Fruit fly (Drosophila melanogaster): ENCODE data around the gene CG2082.

DNA sequence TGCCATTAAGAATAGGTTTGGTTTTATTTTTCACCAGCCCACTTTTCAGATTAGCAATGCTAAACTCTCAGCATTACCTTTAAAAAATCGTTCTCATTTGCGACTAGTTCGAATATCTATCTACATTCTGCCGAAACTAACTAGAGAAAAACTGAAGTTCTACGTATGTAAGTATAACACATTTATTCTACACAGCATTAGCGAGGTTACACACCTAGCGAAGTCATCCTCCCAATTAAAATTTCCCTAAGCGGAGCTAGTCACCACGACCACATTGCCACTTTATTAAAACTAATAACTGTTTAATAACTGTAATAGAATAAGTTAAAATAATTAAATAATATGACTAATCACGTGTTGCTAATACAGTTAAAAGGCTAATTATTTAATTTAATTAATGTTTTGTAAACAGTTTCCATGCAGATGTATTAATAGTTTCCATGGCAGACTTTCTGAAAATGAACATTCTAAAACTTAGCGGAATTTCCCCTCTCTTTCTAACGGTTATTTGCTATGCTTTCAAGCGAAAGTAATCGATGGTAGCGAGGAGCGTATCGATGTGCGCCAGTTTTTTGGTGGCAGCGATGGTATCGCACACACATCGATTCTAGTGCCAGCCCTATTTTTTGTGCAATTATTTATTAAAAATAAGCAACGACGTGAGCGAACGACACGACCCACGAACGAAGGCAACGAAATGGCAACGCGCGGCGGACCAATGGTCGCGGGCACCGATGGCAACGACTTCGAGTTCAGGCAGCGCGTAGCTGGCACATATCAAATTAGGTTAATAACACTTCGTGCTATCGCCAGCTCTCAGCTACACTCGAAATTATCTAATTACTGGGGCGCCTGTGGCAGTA lies 1.9 kb downstream of the CG2082 start, which contains the start of gene jagn:
- TF ChIP-seq usp (GFP tag; optimal IDR thresholded peaks at IDR 0.05) (no peak), pan (optimal IDR thresholded peaks at IDR 0.05) (no peak), psq (optimal IDR thresholded peaks at IDR 0.05) (no peak), EcR (GFP tag; optimal IDR thresholded peaks at IDR 0.05) (no peak), CG8478 (optimal IDR thresholded peaks at IDR 0.05) (no peak)

All from whole organism.